Fruit fly (Drosophila melanogaster) whole organism, embryonic: ENCODE measurements around the gene Aef1.
A peak's percentile ranks its signal among the peaks of the same experiment; 100 is the strongest.

Experiments used
- Atf6 ChIP-seq: fragments of 200-800 bp; sonication (Bioruptor generic); IDR thresholded peaks from 2 replicates; pipeline ENCODE4 v1.3.6; 2022; ENCODE audit warnings: missing biosample characterization, missing genetic modification characterization
- CG10431 ChIP-seq: fragments of 200-800 bp; sonication (Bioruptor generic); optimal IDR thresholded peaks from 3 replicates; lab custom pipeline; 2018; ENCODE audit warnings: missing biosample characterization, mild to moderate bottlenecking, missing genetic modification characterization
- CG11398 ChIP-seq: fragments of 200-800 bp; sonication (Bioruptor generic); optimal IDR thresholded peaks from 2 replicates; lab custom pipeline; 2016; ENCODE audit warnings: missing biosample characterization, missing genetic modification characterization
- CG12299 ChIP-seq: fragments of 200-800 bp; sonication (Bioruptor generic); optimal IDR thresholded peaks from 2 replicates; lab custom pipeline; 2018; ENCODE audit warnings: missing biosample characterization, mild to moderate bottlenecking, missing genetic modification characterization
- CG12391 ChIP-seq: fragments of 200-800 bp; sonication (Bioruptor generic); optimal IDR thresholded peaks from 3 replicates; lab custom pipeline; 2018; ENCODE audit warnings: missing biosample characterization, mild to moderate bottlenecking, missing genetic modification characterization, moderate library complexity
- CG12744 ChIP-seq: fragments of 200-800 bp; sonication (Bioruptor generic); optimal IDR thresholded peaks from 2 replicates; lab custom pipeline; 2016; ENCODE audit warnings: missing biosample characterization, missing genetic modification characterization
- CG13775 ChIP-seq: fragments of 200-800 bp; sonication (Bioruptor generic); optimal IDR thresholded peaks from 3 replicates; lab custom pipeline; 2017; ENCODE audit warnings: missing biosample characterization, mild to moderate bottlenecking, missing genetic modification characterization
- CG15601 ChIP-seq: fragments of 200-800 bp; sonication (Bioruptor generic); optimal IDR thresholded peaks from 3 replicates; lab custom pipeline; 2019; ENCODE audit warnings: missing biosample characterization, mild to moderate bottlenecking, missing genetic modification characterization, moderate library complexity
- CG1832 ChIP-seq: fragments of 200-800 bp; sonication (Bioruptor generic); optimal IDR thresholded peaks from 2 replicates; lab custom pipeline; 2017; ENCODE audit warnings: missing biosample characterization, mild to moderate bottlenecking, missing genetic modification characterization, inconsistent platforms
- CG18619 ChIP-seq: fragments of 200-800 bp; sonication (Bioruptor generic); optimal IDR thresholded peaks from 3 replicates; lab custom pipeline; 2017; ENCODE audit warnings: missing biosample characterization, mild to moderate bottlenecking, missing genetic modification characterization
- CG2116 ChIP-seq: fragments of 200-800 bp; sonication (Bioruptor generic); optimal IDR thresholded peaks from 3 replicates; lab custom pipeline; 2018; ENCODE audit warnings: missing biosample characterization, mild to moderate bottlenecking, missing genetic modification characterization
- CG2129 ChIP-seq: fragments of 200-800 bp; sonication (Bioruptor generic); IDR thresholded peaks from 2 replicates; pipeline ENCODE4 v1.3.6; 2022; ENCODE audit warnings: missing biosample characterization, missing genetic modification characterization; ENCODE audit not compliant: partially characterized antibody
- CG2712 ChIP-seq: fragments of 200-800 bp; optimal IDR thresholded peaks from 3 replicates; lab custom pipeline; 2019; ENCODE audit warnings: missing biosample characterization, mild to moderate bottlenecking, missing genetic modification characterization, moderate library complexity
- CG34376 ChIP-seq: fragments of 200-800 bp; sonication (Bioruptor generic); optimal IDR thresholded peaks from 2 replicates; lab custom pipeline; 2018; ENCODE audit warnings: missing biosample characterization, mild to moderate bottlenecking, missing genetic modification characterization
- CG4820 ChIP-seq: fragments of 200-800 bp; sonication (Bioruptor generic); optimal IDR thresholded peaks from 3 replicates; lab custom pipeline; 2016; ENCODE audit warnings: missing biosample characterization, missing genetic modification characterization
- CG5953 ChIP-seq: fragments of 200-800 bp; sonication (Bioruptor generic); IDR thresholded peaks from 2 replicates; pipeline ENCODE4 v1.3.6; 2022; ENCODE audit warnings: missing biosample characterization, missing genetic modification characterization
- CG6765 ChIP-seq: fragments of 200-800 bp; sonication (Bioruptor generic); optimal IDR thresholded peaks from 3 replicates; lab custom pipeline; 2017; ENCODE audit warnings: missing biosample characterization, mild to moderate bottlenecking, missing genetic modification characterization
- CG6813 ChIP-seq: fragments of 200-800 bp; sonication (Bioruptor generic); optimal IDR thresholded peaks from 2 replicates; lab custom pipeline; 2017; ENCODE audit warnings: missing biosample characterization, missing genetic modification characterization, mild to moderate bottlenecking, moderate library complexity, missing genetic modification reagents
- CG7928 ChIP-seq: fragments of 200-800 bp; sonication (Bioruptor generic); optimal IDR thresholded peaks from 2 replicates; lab custom pipeline; 2017; ENCODE audit warnings: missing biosample characterization, mild to moderate bottlenecking, missing genetic modification characterization
- CG7987 ChIP-seq: fragments of 200-800 bp; sonication (Bioruptor generic); optimal IDR thresholded peaks from 2 replicates; lab custom pipeline; 2018; ENCODE audit warnings: missing biosample characterization, mild to moderate bottlenecking, missing genetic modification characterization, moderate library complexity
- CkIIα-i1 ChIP-seq: fragments of 200-800 bp; sonication (Bioruptor generic); IDR thresholded peaks from 2 replicates; pipeline ENCODE4 v1.3.6; 2022; ENCODE audit warnings: missing biosample characterization, missing genetic modification characterization
- Dad ChIP-seq: fragments of 200-800 bp; sonication (Bioruptor generic); optimal IDR thresholded peaks from 3 replicates; lab custom pipeline; 2016; ENCODE audit warnings: missing biosample characterization, missing genetic modification characterization
- GATAe ChIP-seq: fragments of 200-800 bp; sonication (Bioruptor generic); conservative IDR thresholded peaks from 2 replicates; pipeline ENCODE4 v1.3.6; 2022; ENCODE audit warnings: missing biosample characterization, missing genetic modification characterization
- H2.0 ChIP-seq: fragments of 200-800 bp; sonication (Bioruptor generic); IDR thresholded peaks from 2 replicates; pipeline ENCODE4 v1.3.6; 2022; ENCODE audit warnings: missing biosample characterization, missing genetic modification characterization
- Hand ChIP-seq: fragments of 200-800 bp; sonication (Bioruptor generic); optimal IDR thresholded peaks from 2 replicates; lab custom pipeline; 2017; ENCODE audit warnings: mild to moderate bottlenecking, missing biosample characterization, missing genetic modification reagents, missing genetic modification characterization
- Kr ChIP-seq: fragments of 200-800 bp; sonication (Bioruptor generic); optimal IDR thresholded peaks from 2 replicates; lab custom pipeline; 2017; ENCODE audit warnings: missing biosample characterization, mild to moderate bottlenecking, missing genetic modification characterization
- Mad ChIP-seq: fragments of 200-800 bp; sonication (Bioruptor generic); optimal IDR thresholded peaks from 2 replicates; lab custom pipeline; 2016; ENCODE audit warnings: missing biosample characterization, missing genetic modification characterization
- NC2α ChIP-seq: fragments of 200-800 bp; sonication (Bioruptor generic); optimal IDR thresholded peaks from 2 replicates; lab custom pipeline; 2016; ENCODE audit warnings: missing biosample characterization, missing genetic modification characterization
- PHDP ChIP-seq: fragments of 200-800 bp; sonication (Bioruptor generic); optimal IDR thresholded peaks from 3 replicates; lab custom pipeline; 2018; ENCODE audit warnings: missing biosample characterization, mild to moderate bottlenecking, missing genetic modification characterization, moderate library complexity
- Sox102F ChIP-seq: fragments of 200-800 bp; sonication (Bioruptor generic); optimal IDR thresholded peaks from 2 replicates; lab custom pipeline; 2018; ENCODE audit warnings: missing biosample characterization, mild to moderate bottlenecking, missing genetic modification characterization, moderate library complexity
- Spps ChIP-seq: fragments of 200-800 bp; sonication (Bioruptor generic); optimal IDR thresholded peaks from 2 replicates; lab custom pipeline; 2018; ENCODE audit warnings: missing biosample characterization, mild to moderate bottlenecking, missing genetic modification characterization
- ato ChIP-seq: fragments of 200-800 bp; sonication (Bioruptor generic); IDR thresholded peaks from 2 replicates; pipeline ENCODE4 v1.3.6; 2022; ENCODE audit warnings: missing biosample characterization, missing genetic modification characterization; ENCODE audit not compliant: partially characterized antibody
- bcd ChIP-seq: fragments of 200-800 bp; sonication (Bioruptor generic); optimal IDR thresholded peaks from 2 replicates; lab custom pipeline; 2017; ENCODE audit warnings: missing biosample characterization, mild to moderate bottlenecking, missing genetic modification characterization
- bsh ChIP-seq, 2 experiments: fragments of 200-800 bp; sonication (Bioruptor generic); optimal IDR thresholded peaks; 2 replicates each; lab custom pipeline; 2017 to 2018; ENCODE audit warnings: mild to moderate bottlenecking in 2 of 2, missing biosample characterization in 2 of 2, missing genetic modification characterization in 2 of 2, moderate library complexity in 1 of 2
- disco-r ChIP-seq: fragments of 200-800 bp; sonication (Bioruptor generic); optimal IDR thresholded peaks from 2 replicates; lab custom pipeline; 2016; ENCODE audit warnings: missing biosample characterization, missing genetic modification characterization
- en ChIP-seq: fragments of 200-800 bp; sonication (Bioruptor generic); optimal IDR thresholded peaks from 2 replicates; lab custom pipeline; 2016; ENCODE audit warnings: missing biosample characterization, missing genetic modification characterization
- ewg ChIP-seq: fragments of 200-800 bp; sonication (Bioruptor generic); optimal IDR thresholded peaks from 3 replicates; lab custom pipeline; 2017; ENCODE audit warnings: mild to moderate bottlenecking, missing biosample characterization, missing genetic modification reagents, missing genetic modification characterization
- fd96Cb ChIP-seq: fragments of 200-800 bp; sonication (Bioruptor generic); optimal IDR thresholded peaks from 2 replicates; lab custom pipeline; 2018; ENCODE audit warnings: missing biosample characterization, mild to moderate bottlenecking, missing genetic modification characterization, moderate library complexity
- her ChIP-seq: fragments of 200-800 bp; sonication (Bioruptor generic); optimal IDR thresholded peaks from 2 replicates; lab custom pipeline; 2016; ENCODE audit warnings: missing biosample characterization, missing genetic modification characterization
- jigr1 ChIP-seq: fragments of 200-800 bp; sonication (Bioruptor generic); IDR thresholded peaks from 3 replicates; pipeline ENCODE4 v1.3.6; 2022; ENCODE audit warnings: missing biosample characterization, missing genetic modification characterization
- p53 ChIP-seq: fragments of 200-800 bp; sonication (Bioruptor generic); optimal IDR thresholded peaks from 2 replicates; lab custom pipeline; 2016; ENCODE audit warnings: missing biosample characterization, missing genetic modification characterization
- pan ChIP-seq, 4 experiments: fragments of >200 bp in 3 of 4; fragments of 200-800 bp in 1 of 4; sonication (Bioruptor generic) in 1 of 4; optimal IDR thresholded peaks in 3 of 4; IDR thresholded peaks in 1 of 4; 2 replicates each; pipeline versions ENCODE4 v1.3.6 to Lab custom; 2017 to 2022; ENCODE audit warnings: missing biosample characterization in 2 of 4, missing genetic modification characterization in 2 of 4, mixed read lengths in 1 of 4
- phol ChIP-seq: fragments of 200-800 bp; sonication (Bioruptor generic); optimal IDR thresholded peaks from 3 replicates; lab custom pipeline; 2018; ENCODE audit warnings: missing biosample characterization, mild to moderate bottlenecking, missing genetic modification characterization, moderate library complexity
- pzg ChIP-seq: fragments of 200-800 bp; sonication (Bioruptor generic); optimal IDR thresholded peaks from 3 replicates; lab custom pipeline; 2018; ENCODE audit warnings: missing biosample characterization, mild to moderate bottlenecking, missing genetic modification characterization, moderate library complexity
- ranshi ChIP-seq: fragments of 200-800 bp; sonication (Bioruptor generic); IDR thresholded peaks from 2 replicates; pipeline ENCODE4 v1.3.6; 2022; ENCODE audit warnings: missing biosample characterization, missing genetic modification characterization
- schlank ChIP-seq: fragments of 200-800 bp; sonication (Bioruptor generic); optimal IDR thresholded peaks from 2 replicates; lab custom pipeline; 2018; ENCODE audit warnings: missing biosample characterization, mild to moderate bottlenecking, missing genetic modification characterization
- sim ChIP-seq: fragments of 200-800 bp; sonication (Bioruptor generic); IDR thresholded peaks from 2 replicates; pipeline ENCODE4 v1.3.6; 2022; ENCODE audit warnings: missing biosample characterization, missing genetic modification characterization
- slbo ChIP-seq: fragments of 200-800 bp; sonication (Bioruptor generic); IDR thresholded peaks from 2 replicates; pipeline ENCODE4 v1.3.6; 2022; ENCODE audit warnings: missing biosample characterization, missing genetic modification characterization
- sug ChIP-seq: fragments of 200-800 bp; optimal IDR thresholded peaks from 2 replicates; lab custom pipeline; 2019; ENCODE audit warnings: missing biosample characterization, mild to moderate bottlenecking, missing genetic modification characterization, moderate library complexity
- ttk ChIP-seq: fragments of 200-800 bp; sonication (Bioruptor generic); IDR thresholded peaks from 2 replicates; pipeline ENCODE4 v2.1.2; 2022; ENCODE audit warnings: missing biosample characterization, missing genetic modification characterization

Aef1 gene

DNA sequence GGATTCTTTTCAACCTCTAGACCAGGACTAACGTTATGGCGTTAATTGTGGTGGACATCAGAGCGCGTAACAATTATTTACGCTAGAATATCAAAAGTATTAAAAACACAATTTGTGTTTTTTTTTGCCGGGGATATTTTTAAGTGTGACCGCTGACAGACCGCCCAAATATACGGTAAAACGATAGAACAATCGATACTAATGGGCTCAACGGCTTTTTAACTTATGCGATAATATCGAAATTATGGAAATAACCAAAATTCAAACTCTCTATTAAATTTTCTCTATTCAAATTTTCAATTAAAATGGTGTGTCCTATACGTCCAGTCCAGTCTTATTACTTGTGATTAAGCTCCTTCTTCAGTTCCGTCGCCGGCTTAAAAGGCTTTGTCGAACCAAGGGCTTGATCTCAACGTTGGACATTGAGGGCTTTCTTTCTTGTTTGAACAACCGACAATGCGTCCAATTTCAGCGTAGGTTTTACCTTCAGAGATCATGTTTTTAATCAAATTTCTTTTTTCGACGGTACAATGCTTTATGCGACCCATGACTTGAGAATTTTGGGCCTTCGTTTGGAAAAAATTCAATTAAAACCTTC, 8.1 kb downstream of the Aef1 start, which contains the start of gene CG5664 (continued):
- TF ChIP-seq Kr (GFP tag; lab: Kevin White, UChicago) (no peak), CG2712 (tag; lab: Kevin White, UChicago) (no peak), p53 (no peak), pzg (peak; percentile 56), her (GFP tag; lab: Kevin White, UChicago) (no peak), CG1832 (no peak), sim (GFP tag; lab: Robert Waterston, UW) (no peak), CG2129 (GFP tag; lab: Robert Waterston, UW) (peak; percentile 67), CG12391 (no peak), CG12744 (GFP tag; lab: Kevin White, UChicago) (no peak), CG6813 (GFP tag; lab: Kevin White, UChicago) (no peak), CG15601 (no peak), CG4820 (GFP tag; lab: Kevin White, UChicago) (no peak), H2.0 (no peak), PHDP (tag; lab: Kevin White, UChicago) (no peak), schlank (tag; lab: Kevin White, UChicago) (no peak), CG12299 (tag; lab: Kevin White, UChicago) (no peak), CG5953 (GFP tag; lab: Robert Waterston, UW) (no peak), Mad (no peak), CG7987 (no peak), CG7928 (GFP tag; lab: Kevin White, UChicago) (no peak), bcd (no peak), Hand (GFP tag; lab: Kevin White, UChicago) (no peak), disco-r (GFP tag; lab: Kevin White, UChicago) (no peak), CG2116 (GFP tag; lab: Kevin White, UChicago) (peak; percentile 40), ato (GFP tag; lab: Robert Waterston, UW) (0 out of 2 replicates have a peak, but pooled peaks have one; percentile 36), en (GFP tag; lab: Kevin White, UChicago) (no peak), slbo (GFP tag; lab: Robert Waterston, UW) (no peak), GATAe (GFP tag; lab: Robert Waterston, UW) (no peak), fd96Cb (no peak), CG34376 (GFP tag; lab: Kevin White, UChicago) (no peak), CG11398 (GFP tag; lab: Kevin White, UChicago) (no peak), CG10431 (GFP tag; lab: Kevin White, UChicago) (no peak), Dad (GFP tag; lab: Kevin White, UChicago) (no peak), CkIIα-i1 (GFP tag; lab: Robert Waterston, UW) (no peak), ewg (GFP tag; lab: Kevin White, UChicago) (no peak), bsh (GFP tag; optimal IDR thresholded peaks at IDR 0.05; lab: Kevin White, UChicago) (no peak), CG13775 (GFP tag; lab: Kevin White, UChicago) (no peak), NC2α (no peak), phol (tag; lab: Kevin White, UChicago) (no peak), Spps (no peak), jigr1 (GFP tag; lab: Robert Waterston, UW) (no peak), sug (tag; lab: Kevin White, UChicago) (no peak), Sox102F (GFP tag; lab: Kevin White, UChicago) (no peak), ttk (GFP tag; lab: Robert Waterston, UW) (no peak), ranshi (GFP tag; lab: Robert Waterston, UW) (no peak), CG6765 (GFP tag; lab: Kevin White, UChicago) (no peak), pan (optimal IDR thresholded peaks at IDR 0.05; lab: Kevin White, UChicago) (no peak), pan (GFP tag; optimal IDR thresholded peaks at IDR 0.05 in 1 of 2, IDR thresholded peaks at IDR 0.05 in 1 of 2) (no peak), Atf6 (GFP tag; lab: Robert Waterston, UW) (no peak), CG18619 (no peak)
